Worm (Caenorhabditis elegans) whole organism, L4/young adult: Measurements from ENCODE around the gene folt-1.

ENCODE experiments used
- W03F9.2 ChIP-seq: fragments of 150-350 bp; optimal IDR thresholded peaks from 2 replicates; lab custom pipeline; 2014; ENCODE audit warnings: missing biosample characterization, missing genetic modification characterization
- dao-5 ChIP-seq: sonication (generic microtip); optimal IDR thresholded peaks from 2 replicates; lab custom pipeline; 2016; ENCODE audit warnings: missing genotype, missing genetic modification characterization, moderate library complexity, missing compliant biosample characterization
- him-1 ChIP-seq: sonication (generic microtip); optimal IDR thresholded peaks from 2 replicates; lab custom pipeline; 2016; ENCODE audit warnings: missing genotype, missing genetic modification reagents, missing genetic modification characterization, missing compliant biosample characterization

The folt-1 gene

DNA sequence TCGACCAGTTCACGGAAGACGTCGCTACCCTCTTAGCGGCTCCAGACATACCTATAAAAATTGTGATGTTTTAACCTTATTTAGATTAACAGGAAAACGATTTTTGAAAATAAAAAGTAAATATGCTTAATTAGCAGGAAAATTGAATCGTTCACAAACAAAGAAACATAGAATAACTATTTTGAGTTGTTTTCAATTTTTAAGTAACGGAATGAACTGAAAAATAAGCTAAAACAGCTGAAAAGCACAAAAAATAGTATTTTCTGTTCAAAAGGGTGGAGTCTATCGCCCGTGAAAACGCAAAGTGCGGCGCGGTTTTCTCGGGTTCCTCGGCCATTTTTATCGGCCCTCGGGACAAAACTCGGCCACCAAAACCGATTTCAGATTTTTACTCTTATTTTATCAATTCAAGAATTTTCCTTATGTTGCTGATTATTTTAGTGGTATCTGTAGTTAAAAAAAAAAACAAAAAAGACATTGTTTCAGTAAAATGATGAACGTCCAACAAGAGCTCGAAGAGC lies 17.4 kb upstream of the folt-1 start, which contains the start of the genes atp-5 and lmtr-3:
TSS of gene atp-5 (minus strand) at position 51 of the 521 bp plus-strand sequence.
TSS of gene lmtr-3 (plus strand) at position 370 of the 521 bp plus-strand sequence.
- TF ChIP-seq dao-5 (tag; lab: Kevin White, UChicago) (no peak), W03F9.2 (tag; lab: Kevin White, UChicago) (peak; percentile 84), him-1 (tag; lab: Kevin White, UChicago) (peak; percentile 34)

DNA sequence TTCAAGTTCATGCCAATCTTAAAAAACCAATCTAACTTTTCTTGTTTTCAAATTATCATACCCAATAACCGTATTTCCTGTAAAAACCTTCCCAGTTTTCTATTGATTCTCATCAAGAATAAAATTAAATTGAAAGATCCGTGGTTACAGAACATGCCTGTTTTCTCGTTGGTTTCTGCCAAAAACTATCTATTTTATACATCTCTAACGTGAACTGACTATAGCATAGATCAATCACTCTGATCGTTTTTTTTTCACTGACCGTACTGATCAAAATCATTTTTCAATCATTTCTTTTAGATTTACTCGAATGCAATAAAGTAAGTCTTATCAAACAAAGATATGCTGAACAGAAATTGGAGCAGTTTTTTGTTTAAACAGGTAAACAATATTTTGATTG lies 16.4 kb upstream of the folt-1 start, which contains the start of gene C06H2.2:
TSS of gene C06H2.2 (plus strand) at position 301 of the 400 bp plus-strand sequence.
- TF ChIP-seq W03F9.2 (tag; lab: Kevin White, UChicago): no peak
- no peak for TF ChIP-seq him-1 (tag; lab: Kevin White, UChicago)
- TF ChIP-seq dao-5 (tag; lab: Kevin White, UChicago): no peak

DNA sequence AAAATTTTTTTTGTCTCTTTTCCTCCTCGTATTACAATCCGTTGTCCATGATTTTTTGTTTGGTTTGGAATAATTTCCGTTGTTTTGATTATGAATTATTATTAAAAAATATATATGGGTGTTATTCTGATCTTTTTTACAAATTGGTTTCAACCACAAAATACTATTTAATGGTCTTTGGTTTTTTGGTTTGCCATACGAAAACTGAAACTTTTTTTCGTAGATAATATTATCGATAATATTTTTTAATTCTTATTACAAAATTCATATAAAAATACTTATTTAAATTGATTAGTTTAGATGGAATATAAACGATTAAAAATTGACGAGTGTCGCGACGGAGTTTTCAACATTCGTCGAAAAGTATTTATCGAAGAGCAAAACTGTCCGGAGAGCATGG lies 14.1 kb upstream of the folt-1 start, which contains the start of gene jmjd-5:
TSS of gene jmjd-5 (plus strand) at position 301 of the 400 bp plus-strand sequence.
- TF ChIP-seq dao-5 (tag; lab: Kevin White, UChicago): no peak
- no peak for TF ChIP-seq him-1 (tag; lab: Kevin White, UChicago)
- TF ChIP-seq W03F9.2 (tag; lab: Kevin White, UChicago): no peak

DNA sequence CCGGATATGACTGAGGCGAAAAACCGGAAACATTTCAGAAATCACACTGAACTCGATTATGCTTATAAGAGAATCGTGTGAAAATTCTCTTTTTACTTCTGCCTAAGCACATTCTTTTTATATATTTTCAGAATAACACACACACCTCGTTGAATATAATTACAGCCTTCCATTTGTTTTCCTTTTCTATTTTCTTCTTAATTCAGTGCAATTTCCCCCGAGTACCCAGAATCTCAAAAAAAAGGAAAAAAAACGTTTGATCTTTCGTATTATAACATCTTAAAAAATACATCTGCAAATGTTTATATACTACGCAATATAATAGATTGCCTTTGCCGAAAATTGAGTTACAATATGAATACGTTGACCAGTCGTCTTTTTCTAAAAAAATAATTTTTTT lies 9.5 kb upstream of the folt-1 start:
- TF ChIP-seq dao-5 (tag; lab: Kevin White, UChicago) (no peak), him-1 (tag; lab: Kevin White, UChicago) (no peak), W03F9.2 (tag; lab: Kevin White, UChicago) (no peak)

DNA sequence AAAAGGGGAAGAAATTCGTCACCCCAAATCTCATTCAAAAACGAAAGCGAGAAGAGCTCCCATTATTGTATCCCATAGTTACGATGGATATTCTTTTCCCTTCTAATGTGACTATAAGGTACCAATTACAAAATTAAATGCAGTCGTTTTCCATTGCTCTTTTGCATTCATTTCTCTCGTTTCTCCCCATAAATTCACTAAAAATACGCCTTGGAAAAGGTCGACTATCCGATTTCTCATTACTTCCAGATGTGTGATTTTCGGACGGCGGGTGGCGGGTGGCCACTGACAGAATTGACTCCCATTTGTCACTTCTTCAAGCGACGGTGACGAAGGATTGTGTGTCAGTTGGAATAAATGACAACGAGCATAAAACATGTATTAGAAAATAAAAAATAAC lies 7.8 kb upstream of the folt-1 start:
- TF ChIP-seq W03F9.2 (tag; lab: Kevin White, UChicago) (no peak), him-1 (tag; lab: Kevin White, UChicago) (no peak), dao-5 (tag; lab: Kevin White, UChicago) (no peak)

DNA sequence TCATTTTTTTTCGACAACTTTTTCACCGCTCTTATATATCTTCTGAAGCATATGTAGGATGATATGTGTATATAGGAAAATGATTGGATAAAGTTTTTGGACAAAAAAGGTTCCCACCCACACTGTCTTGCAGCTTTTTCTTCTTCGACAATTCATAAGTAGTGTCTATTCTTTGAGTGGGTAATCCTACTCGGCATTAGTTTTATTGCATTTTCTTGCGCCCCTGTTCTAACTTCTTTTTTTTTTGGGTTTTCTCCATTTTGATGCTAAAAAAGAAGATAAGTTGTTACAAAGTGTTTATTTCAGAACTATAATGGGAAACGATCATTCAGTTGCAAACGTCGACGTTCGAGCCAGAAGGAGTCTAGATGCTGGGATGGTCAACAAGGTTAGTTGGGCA lies 7.0 kb upstream of the folt-1 start, which contains the start of gene glb-3:
TSS of gene glb-3 (plus strand) at position 301 of the 400 bp plus-strand sequence.
- TF ChIP-seq W03F9.2 (tag; lab: Kevin White, UChicago) (no peak), him-1 (tag; lab: Kevin White, UChicago) (no peak), dao-5 (tag; lab: Kevin White, UChicago) (no peak)

DNA sequence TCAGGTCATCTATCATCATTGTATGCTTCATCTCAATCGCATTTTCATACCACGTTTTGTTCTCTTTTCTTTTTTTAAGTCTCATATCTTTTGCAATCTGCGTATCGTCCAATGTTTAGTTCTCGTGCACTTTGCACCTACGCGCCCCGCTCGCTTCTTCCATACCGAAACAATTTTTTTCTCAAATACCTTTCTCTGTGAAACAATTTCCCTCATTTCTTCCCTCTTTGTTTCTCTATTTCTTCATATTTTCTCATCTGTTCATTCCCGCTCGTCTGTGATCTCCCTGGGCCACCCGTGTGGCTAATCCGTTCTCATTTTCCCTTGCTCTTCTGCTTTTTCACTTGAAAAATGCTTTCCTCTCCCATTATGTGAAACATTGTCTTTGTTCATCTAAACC lies 953 bp upstream of the folt-1 start:
- TF ChIP-seq him-1 (tag; lab: Kevin White, UChicago): no peak
- TF ChIP-seq W03F9.2 (tag; lab: Kevin White, UChicago): no peak
- no peak for TF ChIP-seq dao-5 (tag; lab: Kevin White, UChicago)

DNA sequence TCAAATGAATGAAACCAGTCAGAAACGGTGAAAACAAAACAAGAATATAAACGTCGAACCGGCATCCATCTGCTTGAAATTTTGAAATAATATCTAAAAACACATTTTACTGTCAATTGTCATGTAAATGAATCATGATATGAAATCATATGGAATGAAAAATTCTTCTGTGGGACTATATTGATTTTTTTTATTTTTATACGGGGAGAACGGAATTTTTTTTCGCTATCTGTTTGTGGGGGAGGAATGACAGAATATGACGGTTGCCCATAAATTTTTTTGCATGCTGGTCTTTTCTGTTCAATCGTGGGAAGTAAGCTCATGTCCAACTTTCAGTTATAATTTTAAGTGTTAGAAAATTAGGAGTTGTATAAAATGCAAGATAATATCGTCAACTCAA lies 3.4 kb downstream of the folt-1 start, which contains the start of gene C06H2.7:
TSS of gene C06H2.7 (minus strand) at position 101 of the 400 bp plus-strand sequence.
- no peak for TF ChIP-seq W03F9.2 (tag; lab: Kevin White, UChicago)
- no peak for TF ChIP-seq him-1 (tag; lab: Kevin White, UChicago)
- no peak for TF ChIP-seq dao-5 (tag; lab: Kevin White, UChicago)

DNA sequence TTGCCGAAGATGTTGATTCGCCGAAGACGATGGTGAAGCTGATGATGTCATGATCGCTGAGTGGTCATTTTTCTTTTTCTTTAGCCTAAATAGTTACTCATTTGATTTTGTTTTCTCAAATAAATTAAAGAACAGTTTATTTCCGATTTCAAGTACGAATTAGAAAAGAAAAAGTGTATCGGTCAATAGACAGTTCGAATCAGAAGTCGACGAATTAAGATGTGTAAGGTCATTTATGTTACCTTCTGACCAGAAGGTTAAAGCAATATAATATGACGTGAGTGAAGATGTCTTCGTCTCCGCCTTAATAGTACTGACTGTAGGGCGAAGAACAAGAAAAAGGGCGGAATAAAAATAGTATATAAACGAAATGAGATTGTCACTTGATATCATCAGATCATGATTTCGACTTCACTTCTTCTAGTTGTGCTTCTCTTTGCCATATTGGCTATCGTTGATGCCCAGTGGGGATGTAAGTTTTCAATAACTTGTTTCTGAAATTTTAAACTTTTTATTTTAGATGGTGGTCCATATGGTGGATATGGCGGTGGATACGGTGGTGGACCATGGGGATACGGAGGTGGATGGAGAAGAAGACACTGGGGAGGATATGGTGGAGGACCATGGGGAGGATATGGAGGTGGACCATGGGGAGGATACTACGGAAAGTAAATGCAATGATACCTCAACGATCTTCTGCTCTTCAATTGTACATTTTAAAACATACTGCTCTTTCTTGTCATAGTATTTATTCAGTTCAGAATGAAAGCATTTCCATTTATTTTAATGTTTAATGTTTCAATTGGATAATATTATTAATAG lies 5.9 kb downstream of the folt-1 start, which contains the start of the genes T19C4.24 and nlp-33:
TSS of gene T19C4.24 (minus strand) at position 51 of the 822 bp plus-strand sequence.
TSS of gene nlp-33 (plus strand) at position 389 of the 822 bp plus-strand sequence.
- TF ChIP-seq dao-5 (tag; lab: Kevin White, UChicago): no peak
- TF ChIP-seq him-1 (tag; lab: Kevin White, UChicago): no peak
- TF ChIP-seq W03F9.2 (tag; lab: Kevin White, UChicago): no peak

DNA sequence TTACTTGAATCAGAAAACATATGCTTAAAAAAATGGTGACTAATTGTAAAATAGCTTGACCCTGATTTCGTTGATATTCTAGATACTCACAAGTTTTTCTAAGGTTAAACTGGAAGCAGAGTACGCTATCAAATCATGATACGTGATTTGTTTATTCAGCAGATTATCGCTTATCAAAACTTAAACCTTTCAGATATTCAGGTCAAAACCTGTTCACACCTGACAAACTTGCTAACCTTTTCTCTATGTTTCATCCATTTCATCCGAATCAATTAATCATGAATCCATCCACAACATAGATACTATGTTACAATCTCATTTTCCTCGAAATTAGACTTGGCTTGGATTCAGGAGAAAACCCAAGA lies 6.5 kb downstream of the folt-1 start:
- no peak for TF ChIP-seq dao-5 (tag; lab: Kevin White, UChicago)
- TF ChIP-seq him-1 (tag; lab: Kevin White, UChicago): no peak
- no peak for TF ChIP-seq W03F9.2 (tag; lab: Kevin White, UChicago)

DNA sequence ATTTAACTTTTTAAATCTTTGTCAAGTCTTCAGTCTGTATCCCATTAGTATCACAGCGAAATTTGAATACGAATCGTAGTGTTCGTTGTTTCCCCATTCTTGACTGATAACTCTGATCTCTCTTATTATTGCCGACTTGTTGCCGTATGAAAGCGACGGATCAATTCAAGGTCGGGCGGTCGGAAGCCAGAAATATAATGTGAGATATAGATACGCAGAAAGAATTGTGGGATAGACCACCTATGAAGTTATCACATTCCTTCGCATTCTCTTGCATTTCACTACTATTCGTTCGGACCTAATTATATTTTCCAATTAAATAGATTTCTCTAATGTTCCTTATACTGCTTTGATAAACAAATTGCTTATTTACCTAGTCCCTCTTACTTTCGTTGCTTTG lies 7.7 kb downstream of the folt-1 start:
- no peak for TF ChIP-seq W03F9.2 (tag; lab: Kevin White, UChicago)
- no peak for TF ChIP-seq him-1 (tag; lab: Kevin White, UChicago)
- TF ChIP-seq dao-5 (tag; lab: Kevin White, UChicago): no peak

DNA sequence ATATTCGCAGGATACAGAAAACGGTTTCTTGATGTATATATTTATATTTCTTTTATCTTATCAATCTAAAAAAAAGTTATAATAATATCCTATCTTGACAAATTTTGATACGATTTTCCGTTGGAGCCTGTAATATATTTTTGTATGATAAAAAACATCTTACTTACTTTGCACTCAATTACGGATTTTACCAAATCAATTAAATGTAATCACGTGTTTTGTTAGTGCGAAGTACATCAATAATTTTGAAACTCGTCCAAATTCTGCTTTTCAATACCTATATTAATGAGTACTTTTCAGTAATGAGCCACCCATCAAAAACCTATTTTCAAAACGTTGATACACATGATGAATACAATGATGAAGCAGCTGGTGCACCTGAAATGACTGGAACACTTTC lies 8.1 kb downstream of the folt-1 start, which contains the start of gene T19C4.1:
TSS of gene T19C4.1 (plus strand) at position 301 of the 400 bp plus-strand sequence.
- TF ChIP-seq W03F9.2 (tag; lab: Kevin White, UChicago) (no peak), him-1 (tag; lab: Kevin White, UChicago) (no peak), dao-5 (tag; lab: Kevin White, UChicago) (no peak)

DNA sequence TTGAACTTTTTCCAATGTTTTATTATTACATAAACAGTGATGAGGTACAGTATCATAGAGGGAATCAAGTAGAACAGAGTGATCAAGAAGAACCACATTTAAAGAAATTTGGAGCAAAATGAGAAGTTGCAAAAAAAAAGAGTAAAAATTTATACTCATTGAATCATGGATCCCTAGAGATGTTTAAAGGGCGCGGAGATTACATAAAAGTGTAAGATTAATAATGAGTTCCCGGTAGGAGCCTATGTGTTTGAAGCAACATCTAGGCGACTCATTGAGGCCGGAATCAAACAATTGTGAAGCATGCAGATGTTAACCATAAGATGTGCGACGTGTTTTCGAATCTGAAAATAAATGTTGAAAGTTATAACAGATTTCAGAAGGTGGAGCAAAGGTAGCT lies 11.1 kb downstream of the folt-1 start, which contains the start of gene srg-39:
TSS of gene srg-39 (minus strand) at position 101 of the 400 bp plus-strand sequence.
- TF ChIP-seq him-1 (tag; lab: Kevin White, UChicago) (no peak), dao-5 (tag; lab: Kevin White, UChicago) (no peak), W03F9.2 (tag; lab: Kevin White, UChicago) (no peak)
